Worm (Caenorhabditis elegans): Measurements from ENCODE around the gene C09B8.8.

C09B8.8 gene

DNA sequence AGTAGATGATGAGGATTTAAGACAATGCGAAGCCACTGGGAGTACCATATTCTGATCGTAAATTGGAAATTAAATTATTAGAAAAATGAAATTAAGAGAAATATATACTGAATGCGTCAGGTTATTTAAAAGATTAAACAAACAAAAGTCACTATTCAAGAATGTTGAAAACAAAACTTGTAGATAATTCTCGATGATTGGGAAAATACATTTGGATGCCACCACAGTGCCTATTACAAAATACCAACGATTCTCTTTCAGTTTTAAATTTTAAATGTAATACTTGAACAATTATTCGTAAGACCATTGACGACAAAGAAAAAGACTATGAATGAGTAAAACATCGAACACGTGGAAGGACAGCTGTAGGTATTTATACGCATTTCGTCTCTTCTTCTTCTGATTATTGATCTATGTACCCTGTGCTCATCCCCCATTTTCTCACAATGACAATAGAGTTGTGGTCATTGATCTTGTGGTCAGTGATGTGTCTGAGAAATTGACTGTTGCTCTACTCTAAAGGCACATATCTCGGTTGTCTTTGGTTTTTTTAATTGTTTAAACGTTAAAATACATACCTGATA is 4.7 kb downstream of the C09B8.8 start, which contains the start of gene C09B8.4:
TSS of gene C09B8.4 (minus strand) at position 51 of the 584 bp plus-strand sequence.
- TF ChIP-seq npax-4 (tag; optimal IDR thresholded peaks at IDR 0.05) (no peak), zip-5 (tag; optimal IDR thresholded peaks at IDR 0.05) (no peak), ceh-6 (GFP tag; optimal IDR thresholded peaks at IDR 0.05) (no peak), ztf-16 (tag; optimal IDR thresholded peaks at IDR 0.05) (no peak), dmd-4 (tag; optimal IDR thresholded peaks at IDR 0.05; ENCODE audit: borderline replicate concordance) (no peak), unc-3 (GFP tag; conservative IDR thresholded peaks at IDR 0.05) (no peak), unc-3 (tag; optimal IDR thresholded peaks at IDR 0.05) (no peak), unc-86 (tag; optimal IDR thresholded peaks at IDR 0.05) (no peak), C08G9.2 (tag; optimal IDR thresholded peaks at IDR 0.05) (no peak), hlh-8 (tag; optimal IDR thresholded peaks at IDR 0.05) (no peak), ceh-31 (tag; optimal IDR thresholded peaks at IDR 0.05) (no peak), nhr-232 (tag; optimal IDR thresholded peaks at IDR 0.05) (no peak)

ce11 chrX:6020782-6021181 is 5.5 kb downstream of the C09B8.8 start:
- TF ChIP-seq ama-1 (optimal IDR thresholded peaks at IDR 0.05) (no peak), hlh-30 (tag; optimal IDR thresholded peaks at IDR 0.05; ENCODE audit: insufficient read depth) (no peak), ref-2 (tag; optimal IDR thresholded peaks at IDR 0.05) (no peak), C38D4.7 (GFP tag; optimal IDR thresholded peaks at IDR 0.05) (no peak)

ce11 chrX:6022469-6022868 is 7.2 kb downstream of the C09B8.8 start, which contains the start of gene lelo-3:
Gene lelo-3 (minus strand): TSS chrX:6022569.
- TF ChIP-seq dve-1 (tag; optimal IDR thresholded peaks at IDR 0.05) (no peak), pha-2 (tag; optimal IDR thresholded peaks at IDR 0.05) (no peak), K02D7.2 (tag; optimal IDR thresholded peaks at IDR 0.05) (no peak), tbx-2 (tag; optimal IDR thresholded peaks at IDR 0.05) (no peak), ceh-2 (tag; optimal IDR thresholded peaks at IDR 0.05) (no peak), fkh-6 (tag; optimal IDR thresholded peaks at IDR 0.05) (no peak), pha-4 (tag; optimal IDR thresholded peaks at IDR 0.05) (no peak), che-1 (tag; optimal IDR thresholded peaks at IDR 0.05) (no peak), ttx-3 (tag; optimal IDR thresholded peaks at IDR 0.05) (no peak), npax-4 (tag; optimal IDR thresholded peaks at IDR 0.05) (no peak), C38D4.7 (GFP tag; optimal IDR thresholded peaks at IDR 0.05) (no peak), madf-2 (tag; optimal IDR thresholded peaks at IDR 0.05) (no peak), nhr-232 (tag; optimal IDR thresholded peaks at IDR 0.05) (no peak), eyg-1 (tag; optimal IDR thresholded peaks at IDR 0.05) (no peak), K09A11.1 (tag; optimal IDR thresholded peaks at IDR 0.05; ENCODE audit: insufficient read depth) (no peak), unc-42 (tag; optimal IDR thresholded peaks at IDR 0.05) (no peak), ceh-34 (tag; optimal IDR thresholded peaks at IDR 0.05) (no peak), ref-2 (tag; optimal IDR thresholded peaks at IDR 0.05) (no peak), ceh-9 (tag; optimal IDR thresholded peaks at IDR 0.05) (no peak)

DNA sequence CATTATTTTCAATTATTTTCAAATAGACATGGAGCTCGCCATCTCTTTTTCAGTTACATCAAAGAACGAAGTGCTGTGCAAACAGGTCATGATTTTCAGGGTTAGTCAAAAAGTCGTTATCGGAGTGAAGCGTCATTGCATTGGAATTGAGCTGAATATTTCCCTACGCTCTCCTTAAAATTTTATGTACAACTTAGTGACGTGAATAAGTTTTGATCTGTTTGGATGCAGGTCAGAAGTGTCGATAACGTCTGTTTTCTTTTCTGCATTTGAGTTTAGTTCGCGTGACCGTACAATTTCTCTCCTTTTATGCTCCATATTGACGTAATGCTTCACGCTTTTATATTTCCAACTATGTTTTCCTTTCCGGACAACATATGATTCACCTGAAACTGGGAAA is 9.7 kb downstream of the C09B8.8 start:
- no peak for TF ChIP-seq ref-2 (tag; optimal IDR thresholded peaks at IDR 0.05)
- no peak for TF ChIP-seq hlh-13 (GFP tag; optimal IDR thresholded peaks at IDR 0.05)
- no peak for TF ChIP-seq unc-3 (GFP tag; conservative IDR thresholded peaks at IDR 0.05)
- no peak for TF ChIP-seq unc-3 (tag; optimal IDR thresholded peaks at IDR 0.05)
- TF ChIP-seq fkh-6 (tag; optimal IDR thresholded peaks at IDR 0.05), result no peak
- no peak for TF ChIP-seq elt-2 (tag; optimal IDR thresholded peaks at IDR 0.05)
- TF ChIP-seq sdc-2 (tag; optimal IDR thresholded peaks at IDR 0.05), result no peak
- TF ChIP-seq ceh-19 (GFP tag; optimal IDR thresholded peaks at IDR 0.05), result no peak
- no peak for TF ChIP-seq K09A11.1 (tag; optimal IDR thresholded peaks at IDR 0.05; ENCODE audit: insufficient read depth)
- TF ChIP-seq lim-6 (tag; optimal IDR thresholded peaks at IDR 0.05), result no peak
- TF ChIP-seq eyg-1 (tag; optimal IDR thresholded peaks at IDR 0.05), result no peak
